Worm (Caenorhabditis elegans) whole organism, L4/young adult: ENCODE results near the gene mab-21.
A peak's percentile ranks its signal among the peaks of the same experiment; 100 is the strongest.

Experiments used
- W03F9.2 ChIP-seq: fragments of 150-350 bp; optimal IDR thresholded peaks from 2 replicates; lab custom pipeline; 2014; ENCODE audit warnings: missing biosample characterization, missing genetic modification characterization
- dao-5 ChIP-seq: sonication (generic microtip); optimal IDR thresholded peaks from 2 replicates; lab custom pipeline; 2016; ENCODE audit warnings: missing genotype, missing genetic modification characterization, moderate library complexity, missing compliant biosample characterization
- him-1 ChIP-seq: sonication (generic microtip); optimal IDR thresholded peaks from 2 replicates; lab custom pipeline; 2016; ENCODE audit warnings: missing genotype, missing genetic modification reagents, missing genetic modification characterization, missing compliant biosample characterization

DNA sequence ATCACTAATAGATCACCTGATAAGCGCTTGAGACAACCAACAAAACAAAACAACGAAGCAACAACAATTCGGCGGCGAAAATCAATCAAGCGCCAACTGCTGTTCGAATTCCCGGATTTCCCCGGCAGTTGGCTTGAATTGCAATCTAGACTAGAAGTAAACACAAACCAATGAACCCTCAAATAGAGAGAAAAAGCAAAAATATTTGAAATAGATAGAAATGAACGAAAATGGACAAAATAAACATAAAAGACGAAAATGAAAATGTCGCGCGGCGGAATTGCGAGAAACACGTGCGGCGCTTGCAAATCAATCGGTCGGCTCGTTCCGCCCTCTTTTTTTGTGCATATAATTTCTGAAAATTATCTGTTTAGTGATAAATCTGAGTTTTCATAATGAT is 32.1 kb upstream of the mab-21 start, which contains the start of gene idhg-1:
- TF ChIP-seq him-1 (tag; lab: Kevin White, UChicago) (peak; percentile 66), dao-5 (tag; lab: Kevin White, UChicago) (peak; percentile 54), W03F9.2 (tag; lab: Kevin White, UChicago) (peak; percentile 80)
